Worm (Caenorhabditis elegans) whole organism, mixed stage, embryonic: Measurements from ENCODE around the gene R09H10.1.

ENCODE experiments used
- ceh-39 ChIP-seq: fragments of 150-350 bp; optimal IDR thresholded peaks from 2 replicates; lab custom pipeline; 2014; ENCODE audit warnings: missing biosample characterization, missing genetic modification characterization
- ces-1 ChIP-seq: fragments of 150-350 bp; optimal IDR thresholded peaks from 2 replicates; lab custom pipeline; 2014; ENCODE audit warnings: missing biosample characterization, missing genetic modification reagents, missing genetic modification characterization
- elt-1 ChIP-seq: sonication (generic microtip); optimal IDR thresholded peaks from 2 replicates; lab custom pipeline; 2017; ENCODE audit warnings: missing genetic modification characterization, mild to moderate bottlenecking, missing compliant biosample characterization, antibody characterized with exemption, moderate library complexity, borderline replicate concordance; ENCODE audit not compliant: insufficient read depth
- elt-3 ChIP-seq: fragments of 150-350 bp; optimal IDR thresholded peaks from 2 replicates; lab custom pipeline; 2014; ENCODE audit warnings: missing biosample characterization, missing genetic modification characterization
- lin-13 ChIP-seq: fragments of 150-350 bp; optimal IDR thresholded peaks from 2 replicates; lab custom pipeline; 2014; ENCODE audit warnings: missing biosample characterization, missing genetic modification characterization
- mab-5 ChIP-seq: fragments of 150-350 bp; optimal IDR thresholded peaks from 2 replicates; lab custom pipeline; 2014; ENCODE audit warnings: missing biosample characterization, missing genetic modification characterization
- nhr-12 ChIP-seq: fragments of 150-350 bp; optimal IDR thresholded peaks from 2 replicates; lab custom pipeline; 2014; ENCODE audit warnings: missing biosample characterization, missing genetic modification characterization
- nhr-28 ChIP-seq: fragments of 150-350 bp; optimal IDR thresholded peaks from 2 replicates; lab custom pipeline; 2014; ENCODE audit warnings: missing biosample characterization, missing genetic modification characterization
- snpc-4 ChIP-seq: fragments of 150-350 bp; optimal IDR thresholded peaks from 2 replicates; lab custom pipeline; 2014; ENCODE audit warnings: missing biosample characterization, missing genetic modification characterization
- unc-39 ChIP-seq: fragments of 150-350 bp; optimal IDR thresholded peaks from 2 replicates; lab custom pipeline; 2014; ENCODE audit warnings: missing biosample characterization, missing genetic modification characterization
- ztf-11 ChIP-seq: fragments of 150-350 bp; optimal IDR thresholded peaks from 2 replicates; lab custom pipeline; 2014; ENCODE audit warnings: missing biosample characterization, missing genetic modification characterization

DNA sequence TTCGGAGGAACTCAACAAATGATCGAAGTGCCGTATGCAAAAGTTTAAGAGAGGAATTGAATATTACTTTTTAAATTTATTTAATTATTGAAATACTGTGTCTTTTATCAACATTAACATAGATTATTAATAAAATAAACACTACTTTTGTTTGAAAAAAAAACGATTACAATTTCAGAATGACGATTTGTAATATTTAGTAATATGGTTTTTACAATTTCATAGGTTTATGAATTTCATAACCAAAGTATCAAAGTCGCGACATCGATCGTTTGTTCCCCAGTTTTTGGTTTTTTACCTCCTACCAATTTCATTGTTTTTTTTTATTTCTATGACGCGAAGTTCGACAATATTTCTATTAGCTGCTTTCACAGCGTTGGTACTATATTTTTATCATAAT lies at the start of gene R09H10.1:
- TF ChIP-seq nhr-28 (tag; lab: Kevin White, UChicago) (no peak), mab-5 (tag; lab: Kevin White, UChicago) (no peak), ces-1 (GFP tag; lab: Kevin White, UChicago) (no peak), ztf-11 (tag; lab: Kevin White, UChicago) (no peak), snpc-4 (tag; lab: Kevin White, UChicago) (no peak), unc-39 (tag; lab: Kevin White, UChicago) (no peak), ceh-39 (tag; lab: Kevin White, UChicago) (no peak), elt-1 (no peak), lin-13 (tag; lab: Kevin White, UChicago) (no peak), elt-3 (tag; lab: Kevin White, UChicago) (no peak), nhr-12 (tag; lab: Kevin White, UChicago) (no peak)
